Worm (Caenorhabditis elegans): ENCODE results near the gene F20C5.6.

DNA sequence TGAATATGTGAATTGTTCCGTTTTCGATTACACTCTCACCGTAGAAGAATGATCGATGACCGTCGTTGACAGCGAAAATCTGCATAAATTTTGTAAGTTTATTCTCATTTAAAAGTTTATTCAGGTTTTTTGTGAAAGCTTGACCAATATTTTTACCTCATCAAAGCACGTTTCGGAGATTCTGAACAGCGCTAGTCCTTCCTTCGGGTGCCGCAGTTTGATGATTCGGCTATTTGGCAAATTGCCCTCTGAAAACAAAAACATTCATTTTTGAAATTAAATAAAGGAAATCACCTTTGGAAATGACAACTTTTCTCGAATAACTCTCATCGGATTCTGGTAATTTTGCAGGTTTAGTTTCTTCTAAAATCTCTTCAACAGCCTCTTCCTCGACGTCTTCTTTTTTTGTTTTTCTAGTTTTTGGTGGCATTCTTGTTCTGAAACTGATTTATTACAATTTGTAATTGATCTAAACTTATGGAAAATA, 32.0 kb downstream of the F20C5.6 start, which contains the start of gene F21D5.6:
- no peak for TF ChIP-seq pes-1 (GFP tag; IDR thresholded peaks at IDR 0.05)
- TF ChIP-seq B0310.2 (tag; optimal IDR thresholded peaks at IDR 0.05): no peak
